Worm (Caenorhabditis elegans): Measurements from ENCODE around the gene F45D3.4.

DNA sequence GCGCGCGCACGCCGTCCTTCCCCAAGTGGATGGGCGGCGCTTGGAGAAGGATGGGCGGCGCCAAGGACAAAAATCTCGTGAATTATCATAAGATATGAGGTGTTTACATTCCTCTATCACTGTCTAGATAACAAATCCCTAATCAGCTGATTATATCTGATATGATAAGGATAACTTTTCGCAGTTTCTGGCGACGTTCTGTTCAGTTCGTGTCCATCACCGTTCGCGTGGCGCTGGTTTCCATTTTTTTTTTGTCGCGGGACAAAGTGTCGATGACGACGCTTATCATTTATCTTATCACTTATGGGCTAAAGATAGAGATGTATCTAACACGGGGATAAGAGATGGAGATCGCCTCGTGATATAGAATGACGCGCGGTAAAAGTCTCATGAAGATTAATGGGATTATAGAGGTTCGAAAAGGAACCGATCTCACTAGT lies 315 bp upstream of the F45D3.4 start:
- no peak for TF ChIP-seq ets-7 (tag; optimal IDR thresholded peaks at IDR 0.05)
- no peak for TF ChIP-seq hmbx-1 (tag; optimal IDR thresholded peaks at IDR 0.05)
- no peak for TF ChIP-seq B0310.2 (tag; optimal IDR thresholded peaks at IDR 0.05)
- no peak for TF ChIP-seq flt-1 (GFP tag; IDR thresholded peaks at IDR 0.05)
- no peak for TF ChIP-seq sea-1 (GFP tag; conservative IDR thresholded peaks at IDR 0.05)
- TF ChIP-seq ama-1 (optimal IDR thresholded peaks at IDR 0.05) = no peak
- no peak for TF ChIP-seq ceh-13 (GFP tag; optimal IDR thresholded peaks at IDR 0.05)
- TF ChIP-seq scrt-1 (GFP tag; IDR thresholded peaks at IDR 0.05) = no peak

All from whole organism, early embryonic.